Fruit fly (Drosophila melanogaster): ENCODE results near the gene Nipsnap.

The Nipsnap gene

dm6 chrX:16063414-16063938 is 9.9 kb downstream of the Nipsnap start, which contains the start of gene dpr18 (continued):
- TF ChIP-seq NfI (GFP tag; optimal IDR thresholded peaks at IDR 0.05), result no peak

DNA sequence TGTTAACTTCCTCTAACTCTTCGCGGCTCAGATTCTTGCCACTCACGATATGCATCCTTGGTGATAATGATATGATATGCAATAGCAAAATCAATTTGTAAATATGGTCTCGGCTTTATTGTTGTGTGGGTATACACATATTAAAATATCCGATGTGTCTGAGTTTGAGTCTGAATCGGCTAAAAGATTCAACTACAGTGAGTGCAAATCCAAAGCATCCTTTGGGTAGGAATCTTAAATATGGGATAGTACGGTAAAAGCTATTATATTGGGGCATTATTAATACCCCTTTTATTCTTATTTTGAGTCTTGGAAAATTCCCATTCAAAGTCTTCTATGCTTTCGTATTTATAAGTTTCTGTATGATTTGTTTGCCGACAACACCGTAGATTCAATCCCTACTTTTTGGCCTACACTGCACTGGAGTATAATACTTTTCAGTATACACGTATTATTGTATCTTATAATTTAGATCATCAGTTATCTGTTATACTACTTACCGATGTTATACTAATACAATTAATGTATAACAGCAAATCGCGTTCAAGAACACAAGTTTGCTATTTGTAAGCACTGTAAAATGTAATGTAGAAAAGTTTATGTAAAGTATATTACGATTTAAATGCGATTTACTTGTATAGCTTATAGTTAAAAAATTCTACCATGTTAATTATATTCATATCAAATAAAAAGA is 10.5 kb downstream of the Nipsnap start, which contains the start of gene CG12395:
Gene CG12395 (minus strand): TSS at position 179 of the 694 bp plus-strand sequence.
- no peak for TF ChIP-seq her (GFP tag; optimal IDR thresholded peaks at IDR 0.05)
- TF ChIP-seq CG11247 (GFP tag; IDR thresholded peaks at IDR 0.05), result no peak
- no peak for TF ChIP-seq Med (GFP tag)
- TF ChIP-seq CG17568 (GFP tag; optimal IDR thresholded peaks at IDR 0.05), result no peak
- TF ChIP-seq NfI (GFP tag; optimal IDR thresholded peaks at IDR 0.05), result no peak
- no peak for TF ChIP-seq grn (GFP tag; optimal IDR thresholded peaks at IDR 0.05)
- no peak for TF ChIP-seq Ptx1 (GFP tag; IDR thresholded peaks at IDR 0.05)
- TF ChIP-seq scrt (GFP tag; optimal IDR thresholded peaks at IDR 0.05), result no peak
- peak; percentile 5 for TF ChIP-seq pros (GFP tag; optimal IDR thresholded peaks at IDR 0.05)
- TF ChIP-seq sens (GFP tag), result peak; percentile 44
- TF ChIP-seq Scr (GFP tag; IDR thresholded peaks at IDR 0.05; ENCODE audit: partially characterized antibody), result no peak
- TF ChIP-seq CG2120 (GFP tag; optimal IDR thresholded peaks at IDR 0.05), result no peak
- TF ChIP-seq ken (GFP tag; IDR thresholded peaks at IDR 0.05), result no peak
- TF ChIP-seq CrebB (tag; optimal IDR thresholded peaks at IDR 0.05), result no peak
- no peak for TF ChIP-seq CG10431 (GFP tag; optimal IDR thresholded peaks at IDR 0.05)
- no peak for TF ChIP-seq fru (optimal IDR thresholded peaks at IDR 0.05)
- TF ChIP-seq pita (GFP tag; optimal IDR thresholded peaks at IDR 0.05), result peak; percentile 79
- no peak for TF ChIP-seq Dp (GFP tag; optimal IDR thresholded peaks at IDR 0.05)
- no peak for TF ChIP-seq CG1602 (GFP tag; optimal IDR thresholded peaks at IDR 0.05)
- no peak for TF ChIP-seq wor (GFP tag; IDR thresholded peaks at IDR 0.05)
- TF ChIP-seq CG6272 (GFP tag; IDR thresholded peaks at IDR 0.05), result no peak
- no peak for TF ChIP-seq CG7963 (GFP tag; IDR thresholded peaks at IDR 0.05; ENCODE audit: partially characterized antibody)
- TF ChIP-seq exex (tag; optimal IDR thresholded peaks at IDR 0.05), result no peak
- 0 out of 3 replicates have a peak, but pooled peaks have one; percentile 43 for TF ChIP-seq CG2199 (GFP tag; IDR thresholded peaks at IDR 0.05)
- no peak for TF ChIP-seq CG9609 (GFP tag; optimal IDR thresholded peaks at IDR 0.05)
- TF ChIP-seq inv (GFP tag; IDR thresholded peaks at IDR 0.05; ENCODE audit: partially characterized antibody), result no peak
- TF ChIP-seq Ravus (GFP tag; IDR thresholded peaks at IDR 0.05), result no peak
- no peak for TF ChIP-seq HmgZ (tag; optimal IDR thresholded peaks at IDR 0.05)
- TF ChIP-seq oc (tag; optimal IDR thresholded peaks at IDR 0.05), result no peak
- no peak for TF ChIP-seq Atf6 (GFP tag; IDR thresholded peaks at IDR 0.05)
- peak; percentile 90 for TF ChIP-seq CG8388 (GFP tag; optimal IDR thresholded peaks at IDR 0.05)
- TF ChIP-seq Meics (GFP tag; optimal IDR thresholded peaks at IDR 0.05), result no peak
- TF ChIP-seq Sox100B (GFP tag; optimal IDR thresholded peaks at IDR 0.05), result no peak
- no peak for TF ChIP-seq mam (GFP tag; optimal IDR thresholded peaks at IDR 0.05)
- TF ChIP-seq CHES-1-like (GFP tag; optimal IDR thresholded peaks at IDR 0.05), result no peak
- TF ChIP-seq CG14710 (tag; optimal IDR thresholded peaks at IDR 0.05), result peak; percentile 17
- no peak for TF ChIP-seq CG14667 (GFP tag; IDR thresholded peaks at IDR 0.05)
- TF ChIP-seq CG42726 (GFP tag; IDR thresholded peaks at IDR 0.05; ENCODE audit: partially characterized antibody), result no peak
- TF ChIP-seq E2f1 (GFP tag; IDR thresholded peaks at IDR 0.05), result no peak
- no peak for TF ChIP-seq Dad (GFP tag; optimal IDR thresholded peaks at IDR 0.05)
- no peak for TF ChIP-seq ssp (GFP tag; IDR thresholded peaks at IDR 0.05)
- TF ChIP-seq slbo (GFP tag; IDR thresholded peaks at IDR 0.05), result no peak
- TF ChIP-seq BEAF-32 (GFP tag; optimal IDR thresholded peaks at IDR 0.05), result no peak
- TF ChIP-seq Lim3 (GFP tag; IDR thresholded peaks at IDR 0.05), result no peak
- peak in 1 of 2 experiments; percentile 1 for TF ChIP-seq insv (GFP tag; optimal IDR thresholded peaks at IDR 0.05)
- TF ChIP-seq CG17359 (tag; optimal IDR thresholded peaks at IDR 0.05), result no peak
- no peak for TF ChIP-seq tup (GFP tag; optimal IDR thresholded peaks at IDR 0.05)
- TF ChIP-seq CG6175 (GFP tag; IDR thresholded peaks at IDR 0.05), result no peak

Data from whole organism, embryonic.